Worm (Caenorhabditis elegans): Measurements from ENCODE around the gene nhr-9.

ce11 chrIII:7107965-7108364 is 12.7 kb downstream of the nhr-9 start, which contains the start of gene odd-1:
- TF ChIP-seq dao-5 (tag; optimal IDR thresholded peaks at IDR 0.05) (no peak), W03F9.2 (tag; optimal IDR thresholded peaks at IDR 0.05) (no peak), him-1 (tag; optimal IDR thresholded peaks at IDR 0.05) (no peak)
